Worm (Caenorhabditis elegans) whole organism, late embryonic: Measurements from ENCODE around the gene ugt-9.

ENCODE experiments used
- C38D4.7 ChIP-seq: fragments of 200-800 bp; sonication (Bioruptor generic); optimal IDR thresholded peaks from 2 replicates; lab custom pipeline; 2018; ENCODE audit warnings: mild to moderate bottlenecking, missing genetic modification characterization, moderate library complexity, missing compliant biosample characterization
- F13H6.1 ChIP-seq: sonication (generic microtip); optimal IDR thresholded peaks from 2 replicates; lab custom pipeline; 2016; ENCODE audit warnings: missing genetic modification characterization, missing compliant biosample characterization
- K02D7.2 ChIP-seq: sonication (generic microtip); optimal IDR thresholded peaks from 2 replicates; lab custom pipeline; 2017; ENCODE audit warnings: mild to moderate bottlenecking, missing genetic modification characterization, missing compliant biosample characterization
- Y22D7AL.16 ChIP-seq: sonication (generic microtip); optimal IDR thresholded peaks from 2 replicates; lab custom pipeline; 2016; ENCODE audit warnings: missing genetic modification characterization, missing compliant biosample characterization
- ama-1 ChIP-seq: fragments of 150-350 bp; optimal IDR thresholded peaks from 2 replicates; lab custom pipeline; 2014
- ceh-14 ChIP-seq: sonication (generic microtip); optimal IDR thresholded peaks from 2 replicates; lab custom pipeline; 2016; ENCODE audit warnings: missing genotype, missing genetic modification characterization, missing compliant biosample characterization
- ceh-18 ChIP-seq: sonication (generic microtip); optimal IDR thresholded peaks from 2 replicates; lab custom pipeline; 2016; ENCODE audit warnings: missing genetic modification characterization, missing compliant biosample characterization
- ceh-19 ChIP-seq: fragments of 200-800 bp; sonication (Bioruptor generic); optimal IDR thresholded peaks from 2 replicates; lab custom pipeline; 2018; ENCODE audit warnings: mild to moderate bottlenecking, missing genetic modification characterization, missing compliant biosample characterization
- ceh-24 ChIP-seq: sonication (generic microtip); optimal IDR thresholded peaks from 2 replicates; lab custom pipeline; 2016; ENCODE audit warnings: mild to moderate bottlenecking, missing genetic modification characterization, missing compliant biosample characterization
- ceh-31 ChIP-seq: sonication (generic microtip); optimal IDR thresholded peaks from 2 replicates; lab custom pipeline; 2016; ENCODE audit warnings: missing genetic modification characterization, missing compliant biosample characterization
- ceh-34 ChIP-seq: sonication (generic microtip); optimal IDR thresholded peaks from 2 replicates; lab custom pipeline; 2016; ENCODE audit warnings: mild to moderate bottlenecking, missing genetic modification characterization, missing compliant biosample characterization
- ceh-45 ChIP-seq: fragments of 200-800 bp; sonication (Bioruptor generic); IDR thresholded peaks from 2 replicates; pipeline ENCODE4 v1.3.6; 2022; ENCODE audit warnings: missing genetic modification reagents, missing genetic modification characterization, missing compliant biosample characterization
- ceh-48 ChIP-seq: sonication (generic microtip); optimal IDR thresholded peaks from 2 replicates; lab custom pipeline; 2016; ENCODE audit warnings: missing genetic modification characterization, inconsistent platforms, missing compliant biosample characterization
- ceh-6 ChIP-seq: fragments of 200-800 bp; sonication (Bioruptor generic); optimal IDR thresholded peaks from 2 replicates; lab custom pipeline; 2018; ENCODE audit warnings: mild to moderate bottlenecking, missing genetic modification characterization, missing compliant biosample characterization
- ceh-9 ChIP-seq: sonication (generic microtip); optimal IDR thresholded peaks from 2 replicates; lab custom pipeline; 2016; ENCODE audit warnings: mild to moderate bottlenecking, missing genetic modification characterization, inconsistent platforms, missing compliant biosample characterization
- che-1 ChIP-seq: sonication (generic microtip); optimal IDR thresholded peaks from 2 replicates; lab custom pipeline; 2016; ENCODE audit warnings: mild to moderate bottlenecking, missing genetic modification characterization, missing compliant biosample characterization
- dve-1 ChIP-seq: sonication (generic microtip); optimal IDR thresholded peaks from 2 replicates; lab custom pipeline; 2017; ENCODE audit warnings: antibody characterized with exemption, mild to moderate bottlenecking, missing genetic modification characterization, missing compliant biosample characterization
- elt-4 ChIP-seq: sonication (generic microtip); optimal IDR thresholded peaks from 2 replicates; lab custom pipeline; 2016; ENCODE audit warnings: missing genetic modification characterization, missing compliant biosample characterization
- ets-4 ChIP-seq: sonication (generic microtip); optimal IDR thresholded peaks from 2 replicates; lab custom pipeline; 2016; ENCODE audit warnings: missing genetic modification characterization, missing compliant biosample characterization
- fkh-6 ChIP-seq: sonication (generic microtip); optimal IDR thresholded peaks from 2 replicates; lab custom pipeline; 2016; ENCODE audit warnings: missing genetic modification characterization, missing compliant biosample characterization
- gmeb-2 ChIP-seq: sonication (generic microtip); optimal IDR thresholded peaks from 2 replicates; lab custom pipeline; 2016; ENCODE audit warnings: missing genetic modification characterization, inconsistent platforms, missing compliant biosample characterization
- hlh-30 ChIP-seq: sonication (generic microtip); optimal IDR thresholded peaks from 2 replicates; lab custom pipeline; 2017; ENCODE audit warnings: antibody characterized with exemption, missing genetic modification characterization, missing compliant biosample characterization; ENCODE audit not compliant: insufficient read depth
- lin-11 ChIP-seq: fragments of 200-800 bp; sonication (Bioruptor generic); optimal IDR thresholded peaks from 2 replicates; lab custom pipeline; 2018; ENCODE audit warnings: mild to moderate bottlenecking, missing genetic modification characterization, missing compliant biosample characterization
- madf-2 ChIP-seq: sonication (generic microtip); optimal IDR thresholded peaks from 2 replicates; lab custom pipeline; 2017; ENCODE audit warnings: missing genetic modification characterization, missing compliant biosample characterization
- mec-3 ChIP-seq: sonication (generic microtip); optimal IDR thresholded peaks from 2 replicates; lab custom pipeline; 2016; ENCODE audit warnings: borderline replicate concordance, missing genetic modification characterization, missing compliant biosample characterization
- nfya-1 ChIP-seq: sonication (generic microtip); optimal IDR thresholded peaks from 2 replicates; lab custom pipeline; 2017; ENCODE audit warnings: missing genetic modification characterization, mild to moderate bottlenecking, missing compliant biosample characterization, antibody characterized with exemption, moderate library complexity
- nhr-11 ChIP-seq: fragments of 150-350 bp; optimal IDR thresholded peaks from 2 replicates; lab custom pipeline; 2014; ENCODE audit warnings: missing biosample characterization, missing genetic modification characterization
- pag-3 ChIP-seq: sonication (generic microtip); optimal IDR thresholded peaks from 2 replicates; lab custom pipeline; 2016; ENCODE audit warnings: missing compliant biosample characterization, missing genetic modification characterization, borderline replicate concordance
- pros-1 ChIP-seq: fragments of 150-350 bp; optimal IDR thresholded peaks from 2 replicates; lab custom pipeline; 2014; ENCODE audit warnings: missing biosample characterization, missing genetic modification reagents, missing genetic modification characterization
- rnt-1 ChIP-seq: sonication (generic microtip); optimal IDR thresholded peaks from 2 replicates; lab custom pipeline; 2016; ENCODE audit warnings: missing genetic modification characterization, missing compliant biosample characterization
- tbx-2 ChIP-seq: sonication (generic microtip); optimal IDR thresholded peaks from 2 replicates; lab custom pipeline; 2016; ENCODE audit warnings: missing genetic modification characterization, missing compliant biosample characterization
- tbx-7 ChIP-seq: sonication (generic microtip); optimal IDR thresholded peaks from 2 replicates; lab custom pipeline; 2016; ENCODE audit warnings: missing genotype, missing genetic modification characterization, missing compliant biosample characterization
- unc-3 ChIP-seq, 2 experiments: fragments of 200-800 bp in 1 of 2; sonication (Bioruptor generic) in 1 of 2; sonication (generic microtip) in 1 of 2; conservative IDR thresholded peaks in 1 of 2; optimal IDR thresholded peaks in 1 of 2; 2 replicates each; pipeline versions ENCODE4 v1.3.6 to Lab custom; 2016 to 2022; ENCODE audit warnings: missing compliant biosample characterization in 2 of 2, missing genetic modification characterization in 2 of 2, missing genetic modification reagents in 1 of 2
- unc-42 ChIP-seq: sonication (generic microtip); optimal IDR thresholded peaks from 2 replicates; lab custom pipeline; 2016; ENCODE audit warnings: missing genotype, missing genetic modification characterization, missing compliant biosample characterization
- unc-55 ChIP-seq: sonication (generic microtip); optimal IDR thresholded peaks from 2 replicates; lab custom pipeline; 2017; ENCODE audit warnings: missing biosample characterization, missing genetic modification reagents, missing genetic modification characterization
- unc-86 ChIP-seq: sonication (generic microtip); optimal IDR thresholded peaks from 2 replicates; lab custom pipeline; 2016; ENCODE audit warnings: missing genetic modification characterization, missing compliant biosample characterization
- zip-5 ChIP-seq: sonication (generic microtip); optimal IDR thresholded peaks from 2 replicates; lab custom pipeline; 2016; ENCODE audit warnings: missing genetic modification characterization, missing compliant biosample characterization

Gene ugt-9

DNA sequence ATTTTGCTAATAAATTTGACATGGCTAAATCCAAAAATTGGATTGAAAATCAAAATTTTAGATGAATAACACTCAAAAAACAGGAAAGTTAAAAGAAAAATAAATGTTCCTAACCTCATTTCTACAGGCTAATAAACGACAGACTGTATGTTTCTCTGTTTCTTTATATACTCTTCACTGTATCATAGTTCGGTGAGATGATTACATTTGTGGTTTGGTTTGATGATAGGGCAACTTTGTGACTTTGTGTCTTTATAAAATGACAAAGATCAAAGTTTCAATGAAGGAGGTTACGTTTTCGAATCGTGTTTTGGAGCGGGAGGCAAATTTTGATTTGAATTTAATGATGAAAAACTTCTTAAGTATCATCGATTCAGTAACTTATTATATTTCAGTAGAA, 6.4 kb upstream of the ugt-9 start, which contains the start of gene ugt-12:
ugt-12 (minus strand) TSS at position 153 of the 400 bp plus-strand sequence.
- TF ChIP-seq zip-5 (tag; lab: Kevin White, UChicago) (no peak), ceh-18 (tag; lab: Kevin White, UChicago) (no peak), tbx-7 (tag; lab: Kevin White, UChicago) (no peak), ets-4 (no peak), ceh-9 (no peak), ceh-48 (tag; lab: Kevin White, UChicago) (no peak), K02D7.2 (no peak), ama-1 (lab: Kevin White, UChicago) (no peak), ceh-14 (tag; lab: Kevin White, UChicago) (no peak), unc-55 (GFP tag; lab: Kevin White, UChicago) (no peak), gmeb-2 (tag; lab: Kevin White, UChicago) (no peak), unc-42 (tag; lab: Kevin White, UChicago) (no peak), mec-3 (tag; lab: Kevin White, UChicago) (no peak), C38D4.7 (no peak), tbx-2 (tag; lab: Kevin White, UChicago) (no peak), nhr-11 (tag; lab: Kevin White, UChicago) (no peak), Y22D7AL.16 (tag; lab: Kevin White, UChicago) (no peak), ceh-45 (GFP tag; lab: Robert Waterston, UW) (no peak)

DNA sequence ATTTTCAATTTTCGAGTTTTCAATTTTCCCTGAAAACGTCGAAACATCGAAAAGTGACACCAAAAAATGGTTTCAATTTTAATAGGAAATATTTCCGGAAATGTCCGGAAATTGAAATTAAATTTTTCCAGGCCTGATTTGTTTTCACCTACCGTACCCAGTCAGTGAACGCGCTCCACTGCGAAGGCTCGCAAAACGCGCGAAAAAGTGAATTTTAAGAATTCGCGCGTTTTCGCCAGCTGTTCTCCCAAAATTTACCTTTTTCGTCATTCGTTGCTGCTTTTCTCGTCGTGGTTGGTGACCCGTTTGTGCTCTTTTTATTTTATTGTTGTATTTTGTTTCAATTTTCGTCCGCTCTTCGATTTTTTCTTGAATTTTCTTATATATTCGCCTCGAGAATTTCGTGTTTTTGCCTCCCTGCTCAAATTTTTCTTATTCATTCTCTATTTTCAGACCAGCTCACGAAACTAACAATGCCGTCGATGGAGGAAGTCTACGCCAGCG, 5.8 kb upstream of the ugt-9 start, which contains the start of gene T19H12.2:
T19H12.2 (plus strand) TSS at position 454 of the 504 bp plus-strand sequence.
- TF ChIP-seq nhr-11 (tag; lab: Kevin White, UChicago) (no peak), pros-1 (no peak), ceh-14 (tag; lab: Kevin White, UChicago) (no peak), K02D7.2 (no peak), ceh-19 (GFP tag; lab: Kevin White, UChicago) (no peak), C38D4.7 (no peak), ceh-6 (GFP tag; lab: Kevin White, UChicago) (no peak), elt-4 (tag; lab: Kevin White, UChicago) (no peak), ceh-24 (tag; lab: Kevin White, UChicago) (no peak), ceh-31 (tag; lab: Kevin White, UChicago) (no peak), F13H6.1 (tag; lab: Kevin White, UChicago) (no peak)

DNA sequence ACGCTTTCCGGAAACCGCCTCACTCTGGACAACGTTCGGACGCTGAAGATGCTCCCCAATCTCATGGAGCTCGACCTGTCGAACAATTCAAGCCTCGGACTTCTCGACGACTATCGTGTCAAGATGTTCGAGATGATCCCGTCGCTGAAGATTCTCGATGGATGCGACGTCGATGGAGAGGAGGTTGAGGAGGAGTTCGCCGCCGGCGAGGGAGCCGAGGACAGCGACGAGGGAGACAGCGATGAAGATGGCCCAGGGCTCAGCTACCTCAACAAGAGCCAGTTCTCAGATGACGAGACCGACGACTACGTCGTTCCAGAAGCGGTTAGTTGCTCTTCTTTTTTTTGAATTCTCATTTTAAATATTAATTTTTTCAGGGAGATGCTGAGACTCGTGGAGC, 5.1 kb upstream of the ugt-9 start:
- no peak for TF ChIP-seq tbx-7 (tag; lab: Kevin White, UChicago)
- TF ChIP-seq fkh-6, result no peak
- no peak for TF ChIP-seq madf-2 (tag; lab: Kevin White, UChicago)
- TF ChIP-seq dve-1 (tag; lab: Kevin White, UChicago), result no peak

ce11 chrV:4891305-4891704, 4.5 kb upstream of the ugt-9 start:
- TF ChIP-seq nfya-1 (tag; lab: Kevin White, UChicago) (no peak), unc-3 (GFP tag; conservative IDR thresholded peaks at IDR 0.05; lab: Robert Waterston, UW) (no peak), unc-3 (tag; optimal IDR thresholded peaks at IDR 0.05; lab: Kevin White, UChicago) (no peak), fkh-6 (no peak), hlh-30 (tag; lab: Kevin White, UChicago) (no peak), che-1 (tag; lab: Kevin White, UChicago) (no peak), rnt-1 (tag; lab: Kevin White, UChicago) (no peak), ceh-45 (GFP tag; lab: Robert Waterston, UW) (no peak), C38D4.7 (no peak), unc-86 (tag; lab: Kevin White, UChicago) (no peak), ceh-34 (tag; lab: Kevin White, UChicago) (no peak), ceh-31 (tag; lab: Kevin White, UChicago) (no peak), mec-3 (tag; lab: Kevin White, UChicago) (no peak), lin-11 (tag; lab: Kevin White, UChicago) (no peak), pag-3 (tag; lab: Kevin White, UChicago) (no peak)
